Fruit fly (Drosophila melanogaster) whole organism, prepupa: ENCODE results near the gene bc10.

Experiments used
- CG15336 ChIP-seq: fragments of 200-800 bp; sonication (Bioruptor generic); IDR thresholded peaks from 2 replicates; pipeline ENCODE4 v1.3.6; 2022; ENCODE audit warnings: missing biosample characterization, missing genetic modification characterization
- CG1621 ChIP-seq: fragments of 200-800 bp; sonication (Bioruptor generic); optimal IDR thresholded peaks from 3 replicates; lab custom pipeline; 2018; ENCODE audit warnings: missing biosample characterization, mild to moderate bottlenecking, missing genetic modification characterization
- CG31627 ChIP-seq: fragments of 200-800 bp; sonication (Bioruptor generic); optimal IDR thresholded peaks from 3 replicates; lab custom pipeline; 2016; ENCODE audit warnings: missing biosample characterization, missing genetic modification characterization
- CG6808 ChIP-seq: fragments of 200-800 bp; sonication (Bioruptor generic); optimal IDR thresholded peaks from 3 replicates; lab custom pipeline; 2017; ENCODE audit warnings: missing biosample characterization, missing genetic modification characterization, mild to moderate bottlenecking, moderate library complexity, missing genetic modification reagents
- Eip75B ChIP-seq: fragments of 200-800 bp; sonication (Bioruptor generic); optimal IDR thresholded peaks from 3 replicates; lab custom pipeline; 2016; ENCODE audit warnings: missing biosample characterization, missing genetic modification characterization
- Eip78C ChIP-seq: fragments of 200-800 bp; sonication (Bioruptor generic); peaks from one replicate; lab custom pipeline; 2016; ENCODE audit warnings: missing biosample characterization, missing genetic modification characterization
- Smox ChIP-seq: fragments of 200-800 bp; sonication (Bioruptor generic); optimal IDR thresholded peaks from 3 replicates; lab custom pipeline; 2016; ENCODE audit warnings: missing biosample characterization, missing genetic modification characterization
- Sox102F ChIP-seq: fragments of 200-800 bp; sonication (Bioruptor generic); optimal IDR thresholded peaks from 2 replicates; lab custom pipeline; 2016; ENCODE audit warnings: missing biosample characterization, mild to moderate bottlenecking, missing genetic modification characterization
- fd85E ChIP-seq: fragments of 200-800 bp; sonication (Bioruptor generic); optimal IDR thresholded peaks from 3 replicates; lab custom pipeline; 2016; ENCODE audit warnings: missing biosample characterization, missing genetic modification characterization
- lz ChIP-seq: fragments of 200-800 bp; sonication (Bioruptor generic); optimal IDR thresholded peaks from 3 replicates; lab custom pipeline; 2016; ENCODE audit warnings: missing biosample characterization, missing genetic modification characterization

DNA sequence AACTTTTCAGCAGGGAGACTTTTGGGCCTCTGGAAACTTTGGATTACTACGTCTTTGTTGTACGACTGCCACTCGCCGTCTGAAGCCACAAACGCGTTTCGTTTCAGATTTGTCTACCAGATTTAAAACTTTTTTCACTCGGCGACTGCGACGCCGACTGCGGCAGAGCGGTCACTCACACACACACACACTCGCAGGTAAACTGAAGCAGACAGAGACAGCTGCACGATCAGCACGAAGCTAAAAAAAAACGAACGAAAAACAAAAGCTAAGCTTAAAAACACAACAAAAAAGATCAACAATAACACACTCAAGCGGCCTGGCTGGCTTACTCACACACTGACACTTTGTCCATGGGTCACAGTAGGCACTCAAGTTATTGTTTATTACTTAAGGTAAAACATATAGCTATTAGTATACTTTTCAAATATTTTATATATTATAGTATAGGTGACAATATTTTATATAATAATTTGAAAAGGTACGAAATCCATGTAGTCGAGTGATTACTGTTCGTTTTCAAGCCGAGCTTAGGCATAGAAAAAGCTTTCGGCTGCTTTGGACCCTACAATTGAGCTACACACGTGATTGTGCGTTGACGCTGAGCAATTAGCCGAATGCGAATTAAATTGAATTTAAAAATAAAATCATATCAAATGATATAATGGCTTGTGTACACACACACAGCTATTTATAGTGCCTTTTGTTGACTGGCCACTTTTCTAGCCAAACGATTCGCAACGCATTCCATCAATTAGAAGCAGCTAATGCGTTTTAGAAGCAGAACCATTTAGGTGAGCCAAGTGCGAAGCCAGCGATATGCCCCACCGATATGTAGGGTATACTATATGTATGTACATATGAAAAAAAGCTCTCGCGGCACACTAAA lies 12.5 kb downstream of the bc10 start, which contains the start of gene Msr-110:
- peak; percentile 86 for TF ChIP-seq Eip75B
- TF ChIP-seq lz, result peak; percentile 72
- peak; percentile 77 for TF ChIP-seq fd85E (GFP tag; lab: Kevin White, UChicago)
- peak; percentile 96 for TF ChIP-seq Sox102F (GFP tag; lab: Kevin White, UChicago)
- TF ChIP-seq Eip78C (GFP tag; lab: Kevin White, UChicago), result peak; percentile 97
- peak; percentile 96 for TF ChIP-seq CG6808 (GFP tag; lab: Kevin White, UChicago)
- peak; percentile 98 for TF ChIP-seq CG1621
- peak; percentile 83 for TF ChIP-seq Smox (GFP tag; lab: Kevin White, UChicago)
- peak; percentile 97 for TF ChIP-seq CG15336 (GFP tag; lab: Robert Waterston, UW)
- peak; percentile 63 for TF ChIP-seq CG31627
